Fruit fly (Drosophila melanogaster): ENCODE measurements around the gene CG5466.

DNA sequence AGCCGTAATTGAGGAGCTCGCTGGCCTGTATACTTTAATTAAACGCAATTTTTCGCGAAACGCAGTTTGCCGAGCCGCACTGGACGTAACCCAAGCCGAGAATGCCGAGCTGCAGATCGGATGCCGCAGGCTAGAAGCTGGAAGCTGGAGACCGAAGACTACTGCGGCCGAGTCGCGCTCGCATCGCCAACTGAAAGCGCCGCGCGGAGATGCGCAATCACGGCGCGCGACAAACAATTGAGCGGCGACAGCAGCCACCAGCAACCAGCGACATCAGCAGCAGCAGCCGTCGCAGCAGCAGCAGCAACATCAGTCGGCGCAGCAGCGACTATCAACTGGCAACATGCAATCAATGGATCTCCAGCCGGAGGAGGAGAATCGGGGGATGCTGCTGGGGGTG, 39.0 kb downstream of the CG5466 start:
- TF ChIP-seq CTCF (optimal IDR thresholded peaks at IDR 0.05) (no peak), CG8478 (optimal IDR thresholded peaks at IDR 0.05) (no peak)
